Worm (Caenorhabditis elegans) whole organism, L2 larva: ENCODE data around the gene C35B1.4.

ENCODE experiments used
- ama-1 ChIP-seq: fragments of 150-350 bp; optimal IDR thresholded peaks from 2 replicates; lab custom pipeline; 2018; ENCODE audit warnings: inconsistent platforms
- fos-1 ChIP-seq: fragments of 150-350 bp; optimal IDR thresholded peaks from 2 replicates; lab custom pipeline; 2014; ENCODE audit warnings: missing biosample characterization, missing genetic modification characterization
- lin-11 ChIP-seq: fragments of 150-350 bp; sonication (generic microtip); optimal IDR thresholded peaks from 2 replicates; lab custom pipeline; 2014; ENCODE audit warnings: missing biosample characterization, missing genetic modification characterization, inconsistent platforms, mixed read lengths
- nhr-25 ChIP-seq: fragments of 150-350 bp; sonication (generic microtip); optimal IDR thresholded peaks from 3 replicates; lab custom pipeline; 2014; ENCODE audit warnings: missing biosample characterization, missing genetic modification characterization
- peb-1 ChIP-seq: fragments of 150-350 bp; optimal IDR thresholded peaks from 2 replicates; lab custom pipeline; 2014; ENCODE audit warnings: missing biosample characterization, missing genetic modification characterization
- snpc-4 ChIP-seq: fragments of 150-350 bp; optimal IDR thresholded peaks from 2 replicates; lab custom pipeline; 2014; ENCODE audit warnings: missing biosample characterization, missing genetic modification characterization
- unc-39 ChIP-seq: fragments of 150-350 bp; optimal IDR thresholded peaks from 2 replicates; lab custom pipeline; 2014; ENCODE audit warnings: missing biosample characterization, missing genetic modification characterization
- ztf-11 ChIP-seq: sonication (generic microtip); optimal IDR thresholded peaks from 2 replicates; lab custom pipeline; 2017; ENCODE audit warnings: missing biosample characterization, missing genetic modification characterization

DNA sequence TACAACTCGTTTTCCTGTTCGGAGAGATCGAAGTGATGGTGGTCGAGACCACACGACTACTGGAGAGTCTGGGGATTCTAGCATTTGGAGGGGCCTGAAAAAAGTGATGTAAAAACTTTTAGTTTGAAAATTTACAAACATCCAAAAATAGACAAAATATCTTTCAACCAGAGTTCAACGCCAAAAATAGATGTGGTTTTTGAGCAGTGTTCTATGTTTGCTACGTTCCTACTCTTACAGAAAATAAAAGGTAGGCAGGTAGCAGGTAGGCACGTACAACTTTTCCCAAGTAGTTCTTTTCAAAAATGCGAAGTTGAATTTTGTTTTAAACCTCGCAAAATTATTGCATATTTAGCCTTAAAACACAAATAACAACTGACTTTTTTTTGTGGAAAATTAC lies 32.8 kb downstream of the C35B1.4 start, which contains the start of gene F49F1.14:
- TF ChIP-seq ama-1 (no peak), ztf-11 (tag; lab: Kevin White, UChicago) (no peak), peb-1 (no peak), fos-1 (tag; lab: Kevin White, UChicago) (no peak), nhr-25 (tag; lab: Kevin White, UChicago) (no peak), lin-11 (tag; lab: Kevin White, UChicago) (no peak), unc-39 (tag; lab: Kevin White, UChicago) (no peak), snpc-4 (no peak)
